Worm (Caenorhabditis elegans) whole organism, L4 larva: ENCODE results near the gene spe-41.
"Not testable (repeated sequence)": the region's sequence is repeated elsewhere in the genome, so short reads cannot be mapped to it uniquely, and the experiment has no call there.

Experiments used
- skn-1 ChIP-seq: fragments of 150-350 bp; optimal IDR thresholded peaks from 2 replicates; lab custom pipeline; 2014; ENCODE audit warnings: missing biosample characterization, missing genetic modification characterization
- snpc-4 ChIP-seq: fragments of 150-350 bp; optimal IDR thresholded peaks from 2 replicates; lab custom pipeline; 2014; ENCODE audit warnings: missing biosample characterization, missing genetic modification characterization
- tra-1 ChIP-seq: fragments of 200-800 bp; sonication (Bioruptor generic); IDR thresholded peaks from 2 replicates; pipeline ENCODE4 v1.3.6; 2022; ENCODE audit warnings: missing genetic modification reagents, missing genetic modification characterization, missing compliant biosample characterization

ce11 chrIII:3454045-3454444, 10.0 kb upstream of the spe-41 start, which contains the start of gene C34C12.1:
- not testable (repeated sequence) for TF ChIP-seq tra-1; snpc-4 (tag; lab: Kevin White, UChicago); skn-1
